Worm (Caenorhabditis elegans): ENCODE results near the gene Y17G7B.8.

- TF ChIP-seq nhr-12 (tag; optimal IDR thresholded peaks at IDR 0.05) (no peak), lsy-2 (tag; optimal IDR thresholded peaks at IDR 0.05) (no peak), nhr-76 (tag; optimal IDR thresholded peaks at IDR 0.05) (no peak), pha-4 (tag; optimal IDR thresholded peaks at IDR 0.05) (no peak), mep-1 (tag; optimal IDR thresholded peaks at IDR 0.05) (no peak), elt-3 (tag; optimal IDR thresholded peaks at IDR 0.05) (no peak), unc-62 (GFP tag; optimal IDR thresholded peaks at IDR 0.05) (no peak), flh-1 (GFP tag; optimal IDR thresholded peaks at IDR 0.05) (no peak), drap-1 (GFP tag; optimal IDR thresholded peaks at IDR 0.05) (no peak), ces-1 (GFP tag; optimal IDR thresholded peaks at IDR 0.05) (no peak), M03D4.4 (tag; optimal IDR thresholded peaks at IDR 0.05) (no peak), nhr-237 (tag; optimal IDR thresholded peaks at IDR 0.05) (no peak)
Observed at ce11 chrII:11977363-11977762, 50.2 kb downstream of the Y17G7B.8 start, which contains the start of gene Y17G7B.21.
